Worm (Caenorhabditis elegans) whole organism, L4 larva: ENCODE measurements around the gene eef-1B.2.

Experiments
- D1046.2 ChIP-seq: fragments of 200-800 bp; sonication (Bioruptor generic); IDR thresholded peaks from 2 replicates; pipeline ENCODE4 v1.3.6; 2022; ENCODE audit warnings: missing genetic modification characterization, missing compliant biosample characterization
- F26F4.8 ChIP-seq: fragments of 200-800 bp; sonication (Bioruptor generic); conservative IDR thresholded peaks from 2 replicates; pipeline ENCODE4 v1.3.6; 2022; ENCODE audit warnings: missing genetic modification characterization, missing compliant biosample characterization
- F44E2.7 ChIP-seq: fragments of 200-800 bp; sonication (Bioruptor generic); IDR thresholded peaks from 2 replicates; pipeline ENCODE4 v2.1.2; 2022; ENCODE audit warnings: missing genetic modification characterization, missing compliant biosample characterization
- R02D3.7 ChIP-seq: fragments of 150-350 bp; sonication (generic microtip); optimal IDR thresholded peaks from 3 replicates; lab custom pipeline; 2014; ENCODE audit warnings: missing biosample characterization, missing genetic modification characterization
- T20F7.1 ChIP-seq: fragments of 200-800 bp; sonication (Bioruptor generic); optimal IDR thresholded peaks from 2 replicates; lab custom pipeline; 2018; ENCODE audit warnings: mild to moderate bottlenecking, missing genetic modification characterization, missing compliant biosample characterization
- T26A8.4 ChIP-seq: fragments of 200-800 bp; sonication (Bioruptor generic); IDR thresholded peaks from 2 replicates; pipeline ENCODE4 v1.3.6; 2022; ENCODE audit warnings: missing genetic modification characterization, missing compliant biosample characterization
- Y105C5A.15 ChIP-seq: fragments of 200-800 bp; sonication (Bioruptor generic); IDR thresholded peaks from 2 replicates; pipeline ENCODE4 v1.3.6; 2022; ENCODE audit warnings: missing genetic modification characterization, missing compliant biosample characterization
- Y48G9A.11 ChIP-seq: fragments of 200-800 bp; sonication (Bioruptor generic); IDR thresholded peaks from 2 replicates; pipeline ENCODE4 v1.3.6; 2022; ENCODE audit warnings: missing genetic modification reagents, missing genetic modification characterization, missing compliant biosample characterization
- Y5F2A.4 ChIP-seq: fragments of 200-800 bp; sonication (Bioruptor generic); optimal IDR thresholded peaks from 2 replicates; lab custom pipeline; 2018; ENCODE audit warnings: mild to moderate bottlenecking, missing genetic modification characterization, missing compliant biosample characterization
- aha-1 ChIP-seq: fragments of 150-350 bp; peaks from one replicate; lab custom pipeline; 2014; ENCODE audit warnings: missing biosample characterization, missing genetic modification characterization
- aly-2 ChIP-seq: sonication (generic microtip); optimal IDR thresholded peaks from 2 replicates; lab custom pipeline; 2018; ENCODE audit warnings: missing biosample characterization, missing genetic modification characterization
- ama-1 ChIP-seq: fragments of 150-350 bp; optimal IDR thresholded peaks from 2 replicates; lab custom pipeline; 2014; ENCODE audit warnings: inconsistent platforms, mixed read lengths
- arid-1 ChIP-seq: fragments of 200-800 bp; sonication (Bioruptor generic); conservative IDR thresholded peaks from 2 replicates; pipeline ENCODE4 v1.3.6; 2022; ENCODE audit warnings: missing genetic modification reagents, missing genetic modification characterization, missing compliant biosample characterization
- attf-4 ChIP-seq: sonication (generic microtip); optimal IDR thresholded peaks from 3 replicates; lab custom pipeline; 2017; ENCODE audit warnings: missing biosample characterization, missing genetic modification characterization
- ceh-20 ChIP-seq: fragments of 200-800 bp; sonication (Bioruptor generic); IDR thresholded peaks from 2 replicates; pipeline ENCODE4 v1.3.6; 2022; ENCODE audit warnings: missing genetic modification reagents, missing genetic modification characterization, missing compliant biosample characterization
- ceh-44 ChIP-seq: fragments of 200-800 bp; sonication (Bioruptor generic); IDR thresholded peaks from 2 replicates; pipeline ENCODE4 v1.3.6; 2022; ENCODE audit warnings: missing genetic modification reagents, missing genetic modification characterization, missing compliant biosample characterization
- ceh-62 ChIP-seq: sonication (generic microtip); optimal IDR thresholded peaks from 2 replicates; lab custom pipeline; 2017; ENCODE audit warnings: missing biosample characterization, missing genetic modification characterization
- ceh-82 ChIP-seq: sonication (generic microtip); optimal IDR thresholded peaks from 2 replicates; lab custom pipeline; 2017; ENCODE audit warnings: missing biosample characterization, missing genetic modification characterization
- daf-16 ChIP-seq, 3 experiments: sonication (generic microtip); optimal IDR thresholded peaks; 2 replicates each; lab custom pipeline; 2016 to 2017; ENCODE audit warnings: missing genetic modification characterization in 3 of 3, missing genetic modification reagents in 3 of 3, mild to moderate bottlenecking in 2 of 3, missing compliant biosample characterization in 2 of 3, missing biosample characterization in 1 of 3, moderate library complexity in 1 of 3
- dve-1 ChIP-seq: sonication (generic microtip); optimal IDR thresholded peaks from 2 replicates; lab custom pipeline; 2017; ENCODE audit warnings: antibody characterized with exemption, mild to moderate bottlenecking, missing genetic modification characterization, missing compliant biosample characterization; ENCODE audit not compliant: insufficient read depth
- fkh-10 ChIP-seq: fragments of 150-350 bp; optimal IDR thresholded peaks from 2 replicates; lab custom pipeline; 2014; ENCODE audit warnings: missing biosample characterization, missing genetic modification reagents, missing genetic modification characterization
- fos-1 ChIP-seq: fragments of 150-350 bp; optimal IDR thresholded peaks from 2 replicates; lab custom pipeline; 2014; ENCODE audit warnings: missing biosample characterization, missing genetic modification characterization
- gei-8 ChIP-seq: fragments of 200-800 bp; sonication (Bioruptor generic); optimal IDR thresholded peaks from 2 replicates; lab custom pipeline; 2018; ENCODE audit warnings: mild to moderate bottlenecking, missing genetic modification characterization, missing compliant biosample characterization
- hif-1 ChIP-seq, 2 experiments: sonication (generic microtip); optimal IDR thresholded peaks; 2 replicates each; lab custom pipeline; 2016 to 2017; ENCODE audit warnings: missing compliant biosample characterization in 2 of 2, missing genetic modification characterization in 2 of 2, missing genetic modification reagents in 2 of 2, missing genotype in 2 of 2, mild to moderate bottlenecking in 1 of 2
- hmg-1.1 ChIP-seq: fragments of 200-800 bp; sonication (Bioruptor generic); IDR thresholded peaks from 2 replicates; pipeline ENCODE4 v1.3.6; 2022; ENCODE audit warnings: missing genetic modification reagents, missing genetic modification characterization, missing compliant biosample characterization
- lim-7 ChIP-seq: fragments of 200-800 bp; sonication (Bioruptor generic); IDR thresholded peaks from 2 replicates; pipeline ENCODE4 v1.3.6; 2022; ENCODE audit warnings: missing genetic modification characterization, missing compliant biosample characterization
- lin-1 ChIP-seq: fragments of 200-800 bp; sonication (Bioruptor generic); IDR thresholded peaks from 2 replicates; pipeline ENCODE4 v1.3.6; 2022; ENCODE audit warnings: missing genetic modification reagents, missing genetic modification characterization, missing compliant biosample characterization
- lin-15B ChIP-seq: fragments of 150-350 bp; sonication (generic microtip); optimal IDR thresholded peaks from 3 replicates; lab custom pipeline; 2014; ENCODE audit warnings: missing biosample characterization, missing genetic modification characterization
- lin-38 ChIP-seq: fragments of 200-800 bp; sonication (Bioruptor generic); IDR thresholded peaks from 2 replicates; pipeline ENCODE4 v1.3.6; 2022; ENCODE audit warnings: missing genetic modification reagents, missing genetic modification characterization, missing compliant biosample characterization
- lin-39 ChIP-seq: fragments of 150-350 bp; optimal IDR thresholded peaks from 2 replicates; lab custom pipeline; 2014; ENCODE audit warnings: missing biosample characterization, missing genetic modification reagents, missing genetic modification characterization
- lsy-2 ChIP-seq, 2 experiments: fragments of 150-350 bp in 1 of 2; sonication (generic microtip) in 1 of 2; optimal IDR thresholded peaks; 2 replicates each; lab custom pipeline; 2014 to 2017; ENCODE audit warnings: missing biosample characterization in 2 of 2, missing genetic modification characterization in 2 of 2
- madf-9 ChIP-seq: fragments of 200-800 bp; sonication (Bioruptor generic); conservative IDR thresholded peaks from 2 replicates; pipeline ENCODE4 v1.3.6; 2022; ENCODE audit warnings: missing genetic modification reagents, missing genetic modification characterization, missing compliant biosample characterization
- mdt-29 ChIP-seq: fragments of 200-800 bp; sonication (Bioruptor generic); IDR thresholded peaks from 2 replicates; pipeline ENCODE4 v1.3.6; 2022; ENCODE audit warnings: missing genetic modification reagents, missing genetic modification characterization, missing compliant biosample characterization
- mep-1 ChIP-seq: fragments of 150-350 bp; sonication (generic microtip); optimal IDR thresholded peaks from 3 replicates; lab custom pipeline; 2014; ENCODE audit warnings: missing biosample characterization, missing genetic modification characterization
- mes-2 ChIP-seq: sonication (generic microtip); optimal IDR thresholded peaks from 2 replicates; lab custom pipeline; 2016; ENCODE audit warnings: missing genotype, mild to moderate bottlenecking, missing genetic modification characterization, missing compliant biosample characterization; ENCODE audit not compliant: poor library complexity, severe bottlenecking
- mxl-3 ChIP-seq: fragments of 200-800 bp; sonication (Bioruptor generic); optimal IDR thresholded peaks from 2 replicates; lab custom pipeline; 2018; ENCODE audit warnings: mild to moderate bottlenecking, missing genetic modification characterization, missing compliant biosample characterization
- nhr-102 ChIP-seq: sonication (generic microtip); optimal IDR thresholded peaks from 2 replicates; lab custom pipeline; 2016; ENCODE audit warnings: mild to moderate bottlenecking, missing genetic modification characterization, moderate library complexity, missing compliant biosample characterization
- nhr-41 ChIP-seq: fragments of 200-800 bp; sonication (Bioruptor generic); IDR thresholded peaks from 2 replicates; pipeline ENCODE4 v1.3.6; 2022; ENCODE audit warnings: missing genetic modification reagents, missing genetic modification characterization, missing compliant biosample characterization
- nhr-48 ChIP-seq: sonication (generic microtip); optimal IDR thresholded peaks from 2 replicates; lab custom pipeline; 2016; ENCODE audit warnings: mild to moderate bottlenecking, missing genetic modification characterization, missing compliant biosample characterization
- nhr-6 ChIP-seq: fragments of 150-350 bp; optimal IDR thresholded peaks from 2 replicates; lab custom pipeline; 2014; ENCODE audit warnings: missing biosample characterization, missing genetic modification characterization
- nhr-76 ChIP-seq: fragments of 150-350 bp; optimal IDR thresholded peaks from 2 replicates; lab custom pipeline; 2014; ENCODE audit warnings: missing biosample characterization, missing genetic modification characterization
- rbr-2 ChIP-seq: sonication (generic microtip); optimal IDR thresholded peaks from 2 replicates; lab custom pipeline; 2016; ENCODE audit warnings: missing genotype, missing genetic modification characterization, missing compliant biosample characterization
- saeg-2 ChIP-seq: fragments of 200-800 bp; sonication (Bioruptor generic); IDR thresholded peaks from 2 replicates; pipeline ENCODE4 v1.3.6; 2022; ENCODE audit warnings: missing genetic modification reagents, missing genetic modification characterization, missing compliant biosample characterization
- snpc-4 ChIP-seq: fragments of 150-350 bp; optimal IDR thresholded peaks from 2 replicates; lab custom pipeline; 2014; ENCODE audit warnings: missing biosample characterization, missing genetic modification characterization
- tra-1 ChIP-seq: fragments of 200-800 bp; sonication (Bioruptor generic); IDR thresholded peaks from 2 replicates; pipeline ENCODE4 v1.3.6; 2022; ENCODE audit warnings: missing genetic modification reagents, missing genetic modification characterization, missing compliant biosample characterization
- unc-130 ChIP-seq: sonication (generic microtip); optimal IDR thresholded peaks from 2 replicates; lab custom pipeline; 2016; ENCODE audit warnings: missing genetic modification reagents, missing genetic modification characterization, missing compliant biosample characterization
- unc-39 ChIP-seq: sonication (generic microtip); optimal IDR thresholded peaks from 2 replicates; lab custom pipeline; 2017; ENCODE audit warnings: missing biosample characterization, missing genetic modification characterization
- unc-62 ChIP-seq, 3 experiments: fragments of 150-350 bp in 1 of 3; sonication (generic microtip); optimal IDR thresholded peaks in 2 of 3; peaks in 1 of 3; 1 replicate in 1 of 3; 2 replicates in 2 of 3; lab custom pipeline; 2014 to 2017; ENCODE audit warnings: missing biosample characterization in 3 of 3, missing genetic modification characterization in 3 of 3, missing genetic modification reagents in 3 of 3, missing genotype in 1 of 3
- vab-7 ChIP-seq: fragments of 200-800 bp; sonication (Bioruptor generic); IDR thresholded peaks from 2 replicates; pipeline ENCODE4 v1.3.6; 2022; ENCODE audit warnings: missing genetic modification reagents, missing genetic modification characterization, missing compliant biosample characterization
- zag-1 ChIP-seq: fragments of 150-350 bp; optimal IDR thresholded peaks from 2 replicates; lab custom pipeline; 2014; ENCODE audit warnings: missing biosample characterization, missing genetic modification characterization
- zfp-3 ChIP-seq: fragments of 200-800 bp; sonication (Bioruptor generic); conservative IDR thresholded peaks from 2 replicates; pipeline ENCODE4 v1.3.6; 2022; ENCODE audit warnings: missing genetic modification reagents, missing genetic modification characterization, missing compliant biosample characterization
- ztf-11 ChIP-seq: fragments of 150-350 bp; optimal IDR thresholded peaks from 2 replicates; lab custom pipeline; 2014; ENCODE audit warnings: missing biosample characterization, missing genetic modification characterization

Gene eef-1B.2

ce11 chrIV:15020958-15021357, 16.2 kb upstream of the eef-1B.2 start (continued):
- TF ChIP-seq arid-1 (GFP tag; lab: Robert Waterston, UW), result no peak
- TF ChIP-seq ceh-82 (tag; lab: Kevin White, UChicago), result no peak
- TF ChIP-seq lim-7 (GFP tag; lab: Robert Waterston, UW), result no peak
- TF ChIP-seq hmg-1.1 (GFP tag; lab: Robert Waterston, UW), result peak; percentile 44; the same call in 1 of the 2 replicates
- no peak for TF ChIP-seq T20F7.1
- TF ChIP-seq snpc-4, result no peak
- no peak for TF ChIP-seq nhr-76 (tag; lab: Kevin White, UChicago)
- no peak for TF ChIP-seq ama-1 (lab: Kevin White, UChicago)
- TF ChIP-seq hif-1 (tag; optimal IDR thresholded peaks at IDR 0.05; lab: Kevin White, UChicago), result no peak
- TF ChIP-seq lin-39, result no peak
- TF ChIP-seq Y48G9A.11 (GFP tag; lab: Robert Waterston, UW), result no peak
- TF ChIP-seq lin-38 (GFP tag; lab: Robert Waterston, UW), result no peak
- TF ChIP-seq mxl-3 (GFP tag; lab: Kevin White, UChicago), result no peak
- no peak for TF ChIP-seq Y105C5A.15 (GFP tag; lab: Robert Waterston, UW)
- no peak for TF ChIP-seq ceh-44 (GFP tag; lab: Robert Waterston, UW)
- TF ChIP-seq attf-4 (tag; lab: Kevin White, UChicago), result no peak
- no peak for TF ChIP-seq lin-1 (GFP tag; lab: Robert Waterston, UW)
- TF ChIP-seq F44E2.7 (GFP tag; lab: Robert Waterston, UW), result no peak
- TF ChIP-seq zag-1 (tag; lab: Kevin White, UChicago), result no peak
- TF ChIP-seq ztf-11 (tag; lab: Kevin White, UChicago), result no peak
- no peak for TF ChIP-seq aly-2 (tag; lab: Kevin White, UChicago)
- no peak for TF ChIP-seq T26A8.4 (GFP tag; lab: Robert Waterston, UW)
- TF ChIP-seq ceh-20 (GFP tag; lab: Robert Waterston, UW), result no peak
- TF ChIP-seq madf-9 (GFP tag; lab: Robert Waterston, UW), result no peak
- TF ChIP-seq nhr-48 (tag; lab: Kevin White, UChicago), result no peak
- TF ChIP-seq unc-62 (GFP tag; optimal IDR thresholded peaks at IDR 0.05 in 1 of 2; lab: Kevin White, UChicago), result no peak
- TF ChIP-seq unc-62 (tag; optimal IDR thresholded peaks at IDR 0.05; lab: Kevin White, UChicago), result no peak
- peak; percentile 34 for TF ChIP-seq mes-2 (tag; lab: Kevin White, UChicago)
- peak; percentile 64 for TF ChIP-seq fkh-10 (GFP tag; lab: Kevin White, UChicago)
- TF ChIP-seq daf-16 (GFP tag; optimal IDR thresholded peaks at IDR 0.05; lab: Kevin White, UChicago), result no peak
- no peak for TF ChIP-seq daf-16 (tag; optimal IDR thresholded peaks at IDR 0.05; lab: Kevin White, UChicago)
- TF ChIP-seq nhr-102 (tag; lab: Kevin White, UChicago), result no peak
- TF ChIP-seq dve-1 (tag; lab: Kevin White, UChicago), result no peak
- TF ChIP-seq aha-1, result peak; percentile 44
- peak; percentile 21 for TF ChIP-seq mep-1 (tag; lab: Kevin White, UChicago)
- TF ChIP-seq mdt-29 (GFP tag; lab: Robert Waterston, UW), result no peak
- no peak for TF ChIP-seq saeg-2 (GFP tag; lab: Robert Waterston, UW)
- no peak for TF ChIP-seq ceh-62 (tag; lab: Kevin White, UChicago)
- no peak for TF ChIP-seq fos-1 (tag; lab: Kevin White, UChicago)
- TF ChIP-seq gei-8 (GFP tag; lab: Kevin White, UChicago), result no peak
- peak; percentile 45 for TF ChIP-seq rbr-2
- TF ChIP-seq R02D3.7 (tag; lab: Kevin White, UChicago), result no peak
- TF ChIP-seq D1046.2, result no peak
- no peak for TF ChIP-seq lin-15B (tag; lab: Kevin White, UChicago)
- TF ChIP-seq unc-39 (tag; lab: Kevin White, UChicago), result no peak
- TF ChIP-seq tra-1 (GFP tag; lab: Robert Waterston, UW), result no peak
- TF ChIP-seq nhr-41, result no peak
- TF ChIP-seq unc-130 (GFP tag; lab: Kevin White, UChicago), result no peak
- no peak for TF ChIP-seq zfp-3 (GFP tag; lab: Robert Waterston, UW)
- TF ChIP-seq Y5F2A.4 (GFP tag; lab: Kevin White, UChicago), result no peak
- TF ChIP-seq lsy-2 (tag; optimal IDR thresholded peaks at IDR 0.05; lab: Kevin White, UChicago), result peak in 1 of 2 experiments; percentile 16
- TF ChIP-seq F26F4.8 (GFP tag; lab: Robert Waterston, UW), result no peak
- no peak for TF ChIP-seq vab-7 (GFP tag; lab: Robert Waterston, UW)
- no peak for TF ChIP-seq nhr-6 (tag; lab: Kevin White, UChicago)
